Fruit fly (Drosophila melanogaster) whole organism, embryonic: ENCODE measurements around the gene CG5793.

Experiments used
- Blimp-1 ChIP-seq: fragments of 200-800 bp; sonication (Bioruptor generic); optimal IDR thresholded peaks from 3 replicates; lab custom pipeline; 2018; ENCODE audit warnings: missing biosample characterization, missing genetic modification characterization, mild to moderate bottlenecking, moderate library complexity, missing genetic modification reagents
- CG12236 ChIP-seq: fragments of 200-800 bp; sonication (Bioruptor generic); optimal IDR thresholded peaks from 2 replicates; lab custom pipeline; 2016; ENCODE audit warnings: missing biosample characterization, missing genetic modification characterization
- CG12744 ChIP-seq: fragments of 200-800 bp; sonication (Bioruptor generic); optimal IDR thresholded peaks from 2 replicates; lab custom pipeline; 2016; ENCODE audit warnings: missing biosample characterization, missing genetic modification characterization
- CG13287 ChIP-seq: fragments of 200-800 bp; sonication (Bioruptor generic); IDR thresholded peaks from 2 replicates; pipeline ENCODE4 v1.3.6; 2022; ENCODE audit warnings: missing biosample characterization, missing genetic modification characterization; ENCODE audit not compliant: partially characterized antibody
- CG13296 ChIP-seq: fragments of 200-800 bp; sonication (Bioruptor generic); optimal IDR thresholded peaks from 3 replicates; lab custom pipeline; 2018; ENCODE audit warnings: missing biosample characterization, mild to moderate bottlenecking, missing genetic modification characterization
- CG14050 ChIP-seq: fragments of 200-800 bp; sonication (Bioruptor generic); IDR thresholded peaks from 3 replicates; pipeline ENCODE4 v1.3.6; 2022; ENCODE audit warnings: missing biosample characterization, missing genetic modification characterization
- CG14441 ChIP-seq: fragments of 200-800 bp; sonication (Bioruptor generic); IDR thresholded peaks from 2 replicates; pipeline ENCODE4 v1.3.6; 2022; ENCODE audit warnings: missing biosample characterization, missing genetic modification characterization
- CG14965 ChIP-seq: fragments of 200-800 bp; sonication (Bioruptor generic); optimal IDR thresholded peaks from 2 replicates; lab custom pipeline; 2016; ENCODE audit warnings: missing biosample characterization, missing genetic modification characterization, borderline replicate concordance
- CG15601 ChIP-seq: fragments of 200-800 bp; sonication (Bioruptor generic); optimal IDR thresholded peaks from 3 replicates; lab custom pipeline; 2019; ENCODE audit warnings: missing biosample characterization, mild to moderate bottlenecking, missing genetic modification characterization, moderate library complexity
- CG1602 ChIP-seq: fragments of 200-800 bp; sonication (Bioruptor generic); optimal IDR thresholded peaks from 3 replicates; lab custom pipeline; 2016; ENCODE audit warnings: missing biosample characterization, missing genetic modification characterization
- CG17912 ChIP-seq: fragments of 200-800 bp; sonication (Bioruptor generic); optimal IDR thresholded peaks from 2 replicates; lab custom pipeline; 2018; ENCODE audit warnings: missing biosample characterization, mild to moderate bottlenecking, missing genetic modification characterization
- CG3065 ChIP-seq: fragments of 200-800 bp; sonication (Bioruptor generic); optimal IDR thresholded peaks from 2 replicates; lab custom pipeline; 2016; ENCODE audit warnings: missing biosample characterization, missing genetic modification characterization
- CG33213 ChIP-seq: fragments of 200-800 bp; sonication (Bioruptor generic); optimal IDR thresholded peaks from 3 replicates; lab custom pipeline; 2016; ENCODE audit warnings: missing biosample characterization, missing genetic modification characterization
- CG3407 ChIP-seq: fragments of 200-800 bp; sonication (Bioruptor generic); optimal IDR thresholded peaks from 2 replicates; lab custom pipeline; 2018; ENCODE audit warnings: missing biosample characterization, mild to moderate bottlenecking, missing genetic modification characterization
- CG4617 ChIP-seq: fragments of 200-800 bp; sonication (Bioruptor generic); optimal IDR thresholded peaks from 3 replicates; lab custom pipeline; 2016; ENCODE audit warnings: missing biosample characterization, missing genetic modification characterization, borderline replicate concordance
- CG4820 ChIP-seq: fragments of 200-800 bp; sonication (Bioruptor generic); optimal IDR thresholded peaks from 3 replicates; lab custom pipeline; 2016; ENCODE audit warnings: missing biosample characterization, missing genetic modification characterization
- CG6254 ChIP-seq: fragments of 200-800 bp; sonication (Bioruptor generic); optimal IDR thresholded peaks from 3 replicates; lab custom pipeline; 2017; ENCODE audit warnings: mild to moderate bottlenecking, missing biosample characterization, missing genetic modification reagents, missing genetic modification characterization
- CG6813 ChIP-seq: fragments of 200-800 bp; sonication (Bioruptor generic); optimal IDR thresholded peaks from 2 replicates; lab custom pipeline; 2017; ENCODE audit warnings: missing biosample characterization, missing genetic modification characterization, mild to moderate bottlenecking, moderate library complexity, missing genetic modification reagents
- CG7357 ChIP-seq: fragments of 200-800 bp; sonication (Bioruptor generic); IDR thresholded peaks from 3 replicates; pipeline ENCODE4 v1.3.6; 2022; ENCODE audit warnings: missing biosample characterization, missing genetic modification characterization
- CG7839 ChIP-seq: fragments of 200-800 bp; sonication (Bioruptor generic); optimal IDR thresholded peaks from 3 replicates; lab custom pipeline; 2018; ENCODE audit warnings: missing biosample characterization, mild to moderate bottlenecking, missing genetic modification characterization, moderate library complexity
- CG9876 ChIP-seq: fragments of 200-800 bp; sonication (Bioruptor generic); optimal IDR thresholded peaks from 2 replicates; lab custom pipeline; 2016; ENCODE audit warnings: missing biosample characterization, missing genetic modification characterization
- CG9932 ChIP-seq: fragments of 200-800 bp; sonication (Bioruptor generic); IDR thresholded peaks from 2 replicates; pipeline ENCODE4 v1.3.6; 2022; ENCODE audit warnings: missing biosample characterization, missing genetic modification characterization
- Dbx ChIP-seq: fragments of 200-800 bp; sonication (Bioruptor generic); IDR thresholded peaks from 3 replicates; pipeline ENCODE4 v1.3.6; 2022; ENCODE audit warnings: missing biosample characterization, missing genetic modification characterization
- Doc2 ChIP-seq: fragments of 200-800 bp; sonication (Bioruptor generic); IDR thresholded peaks from 2 replicates; pipeline ENCODE4 v1.3.6; 2022; ENCODE audit warnings: missing biosample characterization, missing genetic modification characterization
- Doc3 ChIP-seq: fragments of 200-800 bp; sonication (Bioruptor generic); IDR thresholded peaks from 3 replicates; pipeline ENCODE4 v1.3.6; 2022; ENCODE audit warnings: missing biosample characterization, missing genetic modification characterization; ENCODE audit not compliant: partially characterized antibody
- Fer2 ChIP-seq: fragments of 200-800 bp; sonication (Bioruptor generic); optimal IDR thresholded peaks from 2 replicates; lab custom pipeline; 2018; ENCODE audit warnings: missing biosample characterization, mild to moderate bottlenecking, missing genetic modification characterization, moderate library complexity
- Nf-YB ChIP-seq: fragments of 200-800 bp; sonication (Bioruptor generic); optimal IDR thresholded peaks from 3 replicates; lab custom pipeline; 2019; ENCODE audit warnings: missing biosample characterization, mild to moderate bottlenecking, missing genetic modification characterization, moderate library complexity
- NfI ChIP-seq: fragments of 200-800 bp; sonication (Bioruptor generic); optimal IDR thresholded peaks from 3 replicates; lab custom pipeline; 2018; ENCODE audit warnings: missing biosample characterization, mild to moderate bottlenecking, missing genetic modification characterization, moderate library complexity
- Rfx ChIP-seq: fragments of 200-800 bp; sonication (Bioruptor generic); IDR thresholded peaks from 2 replicates; pipeline ENCODE4 v1.3.6; 2022; ENCODE audit warnings: missing biosample characterization, missing genetic modification characterization
- Scr ChIP-seq: fragments of 200-800 bp; sonication (Bioruptor generic); IDR thresholded peaks from 2 replicates; pipeline ENCODE4 v1.3.6; 2022; ENCODE audit warnings: missing biosample characterization, missing genetic modification characterization; ENCODE audit not compliant: partially characterized antibody
- Six4 ChIP-seq: fragments of 200-800 bp; sonication (Bioruptor generic); optimal IDR thresholded peaks from 2 replicates; lab custom pipeline; 2016; ENCODE audit warnings: missing biosample characterization, missing genetic modification characterization
- bsh ChIP-seq, 2 experiments: fragments of 200-800 bp; sonication (Bioruptor generic); optimal IDR thresholded peaks; 2 replicates each; lab custom pipeline; 2017 to 2018; ENCODE audit warnings: mild to moderate bottlenecking in 2 of 2, missing biosample characterization in 2 of 2, missing genetic modification characterization in 2 of 2, moderate library complexity in 1 of 2
- crc ChIP-seq: fragments of 200-800 bp; sonication (Bioruptor generic); optimal IDR thresholded peaks from 2 replicates; lab custom pipeline; 2016; ENCODE audit warnings: missing biosample characterization, missing genetic modification characterization
- croc ChIP-seq: fragments of 200-800 bp; sonication (Bioruptor generic); conservative IDR thresholded peaks from 3 replicates; pipeline ENCODE4 v1.3.6; 2022; ENCODE audit warnings: missing biosample characterization, missing genetic modification characterization
- dati ChIP-seq: fragments of 200-800 bp; sonication (Bioruptor generic); IDR thresholded peaks from 2 replicates; pipeline ENCODE4 v1.3.6; 2022; ENCODE audit warnings: missing biosample characterization, missing genetic modification characterization
- disco-r ChIP-seq: fragments of 200-800 bp; sonication (Bioruptor generic); optimal IDR thresholded peaks from 2 replicates; lab custom pipeline; 2016; ENCODE audit warnings: missing biosample characterization, missing genetic modification characterization
- fd96Cb ChIP-seq: fragments of 200-800 bp; sonication (Bioruptor generic); optimal IDR thresholded peaks from 2 replicates; lab custom pipeline; 2018; ENCODE audit warnings: missing biosample characterization, mild to moderate bottlenecking, missing genetic modification characterization, moderate library complexity
- grn ChIP-seq: fragments of 200-800 bp; sonication (Bioruptor generic); optimal IDR thresholded peaks from 3 replicates; lab custom pipeline; 2017; ENCODE audit warnings: missing biosample characterization, missing genetic modification characterization
- h ChIP-seq: fragments of >200 bp; optimal IDR thresholded peaks from 2 replicates; lab custom pipeline; 2017
- hb ChIP-seq: fragments of 200-800 bp; sonication (Bioruptor generic); IDR thresholded peaks from 3 replicates; pipeline ENCODE4 v1.3.6; 2022; ENCODE audit warnings: missing biosample characterization, missing genetic modification characterization; ENCODE audit not compliant: partially characterized antibody
- nerfin-2 ChIP-seq: fragments of 200-800 bp; sonication (Bioruptor generic); IDR thresholded peaks from 2 replicates; pipeline ENCODE4 v1.3.6; 2022; ENCODE audit warnings: missing biosample characterization, missing genetic modification characterization; ENCODE audit not compliant: partially characterized antibody
- nom ChIP-seq: fragments of 200-800 bp; sonication (Bioruptor generic); optimal IDR thresholded peaks from 2 replicates; lab custom pipeline; 2017; ENCODE audit warnings: missing biosample characterization, missing genetic modification characterization, mild to moderate bottlenecking, moderate library complexity, missing genetic modification reagents
- scrt ChIP-seq: fragments of 200-800 bp; sonication (Bioruptor generic); optimal IDR thresholded peaks from 2 replicates; lab custom pipeline; 2018; ENCODE audit warnings: missing biosample characterization, mild to moderate bottlenecking, missing genetic modification characterization, moderate library complexity
- sens-2 ChIP-seq: fragments of 200-800 bp; sonication (Bioruptor generic); IDR thresholded peaks from 2 replicates; pipeline ENCODE4 v1.3.6; 2022; ENCODE audit warnings: missing biosample characterization, missing genetic modification characterization
- seq ChIP-seq: fragments of 200-800 bp; sonication (Bioruptor generic); IDR thresholded peaks from 2 replicates; pipeline ENCODE4 v1.3.6; 2022; ENCODE audit warnings: missing biosample characterization, missing genetic modification characterization
- sima ChIP-seq: fragments of 200-800 bp; sonication (Bioruptor generic); optimal IDR thresholded peaks from 2 replicates; lab custom pipeline; 2016; ENCODE audit warnings: missing biosample characterization, missing genetic modification characterization
- sqz ChIP-seq: fragments of 200-800 bp; sonication (Bioruptor generic); optimal IDR thresholded peaks from 3 replicates; lab custom pipeline; 2018; ENCODE audit warnings: missing biosample characterization, mild to moderate bottlenecking, missing genetic modification characterization
- stc ChIP-seq: fragments of 200-800 bp; sonication (Bioruptor generic); IDR thresholded peaks from 2 replicates; pipeline ENCODE4 v1.3.6; 2022; ENCODE audit warnings: missing biosample characterization, missing genetic modification characterization
- unpg ChIP-seq: fragments of 200-800 bp; sonication (Bioruptor generic); optimal IDR thresholded peaks from 3 replicates; lab custom pipeline; 2018; ENCODE audit warnings: missing biosample characterization, mild to moderate bottlenecking, missing genetic modification characterization, moderate library complexity
- zen ChIP-seq: fragments of 200-800 bp; sonication (Bioruptor generic); optimal IDR thresholded peaks from 3 replicates; lab custom pipeline; 2018; ENCODE audit warnings: missing biosample characterization, mild to moderate bottlenecking, missing genetic modification characterization, moderate library complexity
- zfh2 ChIP-seq: fragments of 200-800 bp; sonication (Bioruptor generic); optimal IDR thresholded peaks from 2 replicates; lab custom pipeline; 2016; ENCODE audit warnings: missing biosample characterization, missing genetic modification characterization

CG5793 gene

DNA sequence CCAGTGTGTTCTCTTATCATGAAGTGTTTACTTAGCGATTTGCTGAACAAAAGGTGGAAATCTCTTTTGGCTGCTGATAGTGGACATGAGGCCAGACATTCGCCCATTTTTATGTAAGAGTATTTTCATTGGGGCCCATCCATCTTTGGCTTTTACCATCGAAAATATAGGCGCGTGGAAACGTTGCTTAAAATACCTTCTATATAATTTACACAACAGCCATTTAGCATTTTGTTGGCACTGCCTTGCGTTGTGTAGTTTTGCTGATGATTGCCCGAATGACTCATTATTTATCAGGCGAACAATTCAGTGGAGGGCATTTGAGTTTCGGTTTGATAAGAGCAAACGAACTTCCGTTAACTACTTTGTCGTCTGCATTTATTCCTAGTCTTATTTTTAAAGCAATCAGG is 34.3 kb downstream of the CG5793 start (continued):
- no peak for TF ChIP-seq sqz (GFP tag; lab: Kevin White, UChicago)
- no peak for TF ChIP-seq stc (GFP tag; lab: Robert Waterston, UW)
- TF ChIP-seq fd96Cb, result no peak
- TF ChIP-seq CG13287 (GFP tag; lab: Robert Waterston, UW), result no peak
- peak; percentile 33 for TF ChIP-seq NfI (GFP tag; lab: Kevin White, UChicago)
- no peak for TF ChIP-seq hb (GFP tag; lab: Robert Waterston, UW)
- no peak for TF ChIP-seq CG3407 (GFP tag; lab: Kevin White, UChicago)
- TF ChIP-seq CG14050 (GFP tag; lab: Robert Waterston, UW), result no peak
- no peak for TF ChIP-seq Doc3 (GFP tag; lab: Robert Waterston, UW)
- TF ChIP-seq Rfx (GFP tag; lab: Robert Waterston, UW), result peak; percentile 51; the same call in 1 of the 2 replicates
- TF ChIP-seq scrt (GFP tag; lab: Kevin White, UChicago), result peak; percentile 21
- no peak for TF ChIP-seq CG3065 (GFP tag; lab: Kevin White, UChicago)
- TF ChIP-seq sens-2 (GFP tag; lab: Robert Waterston, UW), result no peak
- TF ChIP-seq dati, result no peak
- TF ChIP-seq CG9932 (GFP tag; lab: Robert Waterston, UW), result peak; percentile 47
- TF ChIP-seq unpg (GFP tag; lab: Kevin White, UChicago), result peak; percentile 36
- TF ChIP-seq CG15601, result no peak
- no peak for TF ChIP-seq CG12236
- no peak for TF ChIP-seq zen (tag; lab: Kevin White, UChicago)
- no peak for TF ChIP-seq nom (GFP tag; lab: Kevin White, UChicago)
- no peak for TF ChIP-seq CG4617 (GFP tag; lab: Kevin White, UChicago)
- TF ChIP-seq CG12744, result peak; percentile 3
- TF ChIP-seq h (lab: Kevin White, UChicago), result no peak
- TF ChIP-seq Six4 (GFP tag; lab: Kevin White, UChicago), result no peak
- no peak for TF ChIP-seq CG4820 (GFP tag; lab: Kevin White, UChicago)
- TF ChIP-seq CG13296, result no peak
- 0 out of 3 replicates have a peak, but pooled peaks have one; percentile 52 for TF ChIP-seq Dbx (GFP tag; lab: Robert Waterston, UW)
- TF ChIP-seq CG9876, result peak; percentile 32
- no peak for TF ChIP-seq Fer2 (tag; lab: Kevin White, UChicago)
- TF ChIP-seq CG33213 (GFP tag; lab: Kevin White, UChicago), result no peak
- TF ChIP-seq Blimp-1 (GFP tag; lab: Kevin White, UChicago), result no peak
- peak; percentile 59 for TF ChIP-seq CG7839
- TF ChIP-seq CG14441 (GFP tag; lab: Robert Waterston, UW), result peak; percentile 61
- no peak for TF ChIP-seq croc (GFP tag; lab: Robert Waterston, UW)
- peak; percentile 38 for TF ChIP-seq CG6813 (GFP tag; lab: Kevin White, UChicago)
- no peak for TF ChIP-seq CG17912
- no peak for TF ChIP-seq Nf-YB (GFP tag; lab: Kevin White, UChicago)
- TF ChIP-seq zfh2 (GFP tag; lab: Kevin White, UChicago), result no peak
- TF ChIP-seq crc, result no peak
- no peak for TF ChIP-seq CG6254
- TF ChIP-seq seq, result no peak
- no peak for TF ChIP-seq nerfin-2 (GFP tag; lab: Robert Waterston, UW)
- TF ChIP-seq Scr (GFP tag; lab: Robert Waterston, UW), result no peak
- TF ChIP-seq disco-r, result peak; percentile 53
- TF ChIP-seq CG14965 (GFP tag; lab: Kevin White, UChicago), result no peak
- no peak for TF ChIP-seq CG7357 (GFP tag; lab: Robert Waterston, UW)
- TF ChIP-seq grn (GFP tag; lab: Kevin White, UChicago), result no peak
- TF ChIP-seq bsh (GFP tag; optimal IDR thresholded peaks at IDR 0.05; lab: Kevin White, UChicago), result no peak
- TF ChIP-seq Doc2, result no peak
- TF ChIP-seq CG1602 (GFP tag; lab: Kevin White, UChicago), result no peak
- no peak for TF ChIP-seq sima (GFP tag; lab: Kevin White, UChicago)
